Worm (Caenorhabditis elegans): ENCODE measurements around the gene rps-25.
A peak's percentile ranks its signal among the peaks of the same experiment; 100 is the strongest.

DNA sequence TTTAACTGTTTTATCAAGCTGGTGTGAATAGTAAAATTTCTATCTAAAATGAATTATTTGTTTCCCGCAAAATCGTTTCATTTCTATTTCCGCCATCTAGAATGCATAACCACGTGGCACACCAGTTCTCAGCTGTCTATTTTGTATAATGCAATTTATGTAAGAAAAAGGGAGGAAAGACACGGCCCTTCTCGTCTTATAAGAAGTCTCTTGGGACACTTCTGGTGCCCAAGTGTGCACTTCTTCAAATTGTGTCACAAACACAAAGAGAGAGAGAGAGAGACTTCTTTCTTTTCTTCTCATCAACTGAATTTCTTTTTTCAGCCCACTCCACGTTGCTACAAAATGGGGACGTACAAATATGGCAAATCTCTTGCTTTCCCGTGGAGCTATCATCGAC lies 29.9 kb upstream of the rps-25 start:
- TF ChIP-seq dao-5 (tag; optimal IDR thresholded peaks at IDR 0.05) (no peak), him-1 (tag; optimal IDR thresholded peaks at IDR 0.05) (peak; percentile 25)
